Worm (Caenorhabditis elegans): ENCODE data around the gene fbxa-112.

DNA sequence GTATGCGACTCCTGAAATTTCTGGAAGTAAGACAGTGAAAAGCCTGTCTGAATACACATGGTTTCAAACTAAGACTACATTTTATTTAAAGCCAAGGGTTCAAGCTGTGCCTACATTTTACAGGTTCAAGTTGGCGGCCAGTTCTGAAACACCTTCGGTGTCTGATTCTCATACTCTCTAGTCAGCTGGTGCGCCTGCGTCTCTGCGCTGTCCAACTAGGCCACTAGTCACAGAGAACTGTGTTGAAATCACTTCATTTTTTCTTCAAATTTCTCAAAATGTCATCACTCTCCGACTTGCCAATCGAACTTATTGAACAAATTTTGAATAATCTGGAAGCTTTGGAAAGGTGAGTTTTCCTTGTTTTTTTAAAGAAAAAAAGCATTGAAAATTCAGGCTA lies 18.7 kb upstream of the fbxa-112 start, which contains the start of gene fbxa-90:
- no peak for TF ChIP-seq W03F9.2 (tag; optimal IDR thresholded peaks at IDR 0.05)
- no peak for TF ChIP-seq dao-5 (tag; optimal IDR thresholded peaks at IDR 0.05)
- no peak for TF ChIP-seq him-1 (tag; optimal IDR thresholded peaks at IDR 0.05)

Data from whole organism, L4/young adult.